Fruit fly (Drosophila melanogaster): ENCODE data around the gene Jon25Bii.

Jon25Bii gene

dm6 chr2L:4999389-5000032 is 46.6 kb upstream of the Jon25Bii start (continued):
- TF ChIP-seq sim (GFP tag; IDR thresholded peaks at IDR 0.05) = 0 out of 2 replicates have a peak, but pooled peaks have one; percentile 41
- TF ChIP-seq nerfin-2 (GFP tag; IDR thresholded peaks at IDR 0.05; ENCODE audit: partially characterized antibody) = no peak
- TF ChIP-seq slp2 (GFP tag; optimal IDR thresholded peaks at IDR 0.05) = peak; percentile 56
- TF ChIP-seq Lpt (GFP tag; optimal IDR thresholded peaks at IDR 0.05) = no peak
- peak; percentile 69 for TF ChIP-seq tin (GFP tag; optimal IDR thresholded peaks at IDR 0.05)
- peak; percentile 47; the same call in 1 of the 2 replicates for TF ChIP-seq CG32767 (GFP tag; IDR thresholded peaks at IDR 0.05)
- peak; percentile 29 for TF ChIP-seq CG8359 (GFP tag; optimal IDR thresholded peaks at IDR 0.05; ENCODE audit: borderline replicate concordance)
- no peak for TF ChIP-seq zen2 (GFP tag; IDR thresholded peaks at IDR 0.05; ENCODE audit: partially characterized antibody)
- no peak for TF ChIP-seq hbn (GFP tag; IDR thresholded peaks at IDR 0.05; ENCODE audit: partially characterized antibody)
- TF ChIP-seq cwo (GFP tag; optimal IDR thresholded peaks at IDR 0.05) = peak; percentile 41
- TF ChIP-seq bigmax (GFP tag; optimal IDR thresholded peaks at IDR 0.05) = no peak
- no peak for TF ChIP-seq Scr (GFP tag; IDR thresholded peaks at IDR 0.05; ENCODE audit: partially characterized antibody)
- TF ChIP-seq slou (GFP tag; optimal IDR thresholded peaks at IDR 0.05) = peak; percentile 27
- 0 out of 3 replicates have a peak, but pooled peaks have one; percentile 22 for TF ChIP-seq CG14050 (GFP tag; IDR thresholded peaks at IDR 0.05)
- no peak for TF ChIP-seq gfzf (GFP tag; optimal IDR thresholded peaks at IDR 0.05)
- peak; percentile 69 for TF ChIP-seq Fer3 (tag; optimal IDR thresholded peaks at IDR 0.05)
- peak; percentile 46 for TF ChIP-seq HHEX (GFP tag; optimal IDR thresholded peaks at IDR 0.05)
- no peak for TF ChIP-seq chinmo (GFP tag; IDR thresholded peaks at IDR 0.05; ENCODE audit: partially characterized antibody)
- peak; percentile 25 for TF ChIP-seq CG15514 (GFP tag; optimal IDR thresholded peaks at IDR 0.05)
- TF ChIP-seq CG14860 (GFP tag; IDR thresholded peaks at IDR 0.05; ENCODE audit: partially characterized antibody) = no peak
- TF ChIP-seq CG18599 (GFP tag; optimal IDR thresholded peaks at IDR 0.05) = peak; percentile 78
- TF ChIP-seq fd64A (GFP tag; optimal IDR thresholded peaks at IDR 0.05) = peak; percentile 2
- peak; percentile 40 for TF ChIP-seq CG12942 (GFP tag; optimal IDR thresholded peaks at IDR 0.05)
- no peak for TF ChIP-seq CG12744 (GFP tag; optimal IDR thresholded peaks at IDR 0.05)
- peak; percentile 37 for TF ChIP-seq CG1792 (GFP tag; optimal IDR thresholded peaks at IDR 0.05)
- TF ChIP-seq stwl (tag; optimal IDR thresholded peaks at IDR 0.05) = no peak
- TF ChIP-seq gem (tag; optimal IDR thresholded peaks at IDR 0.05) = peak; percentile 75
- TF ChIP-seq CG6254 (GFP tag; optimal IDR thresholded peaks at IDR 0.05) = peak; percentile 34
- peak; percentile 78 for TF ChIP-seq CG7839 (tag; optimal IDR thresholded peaks at IDR 0.05)
- peak; percentile 55; the same call in 1 of the 3 replicates for TF ChIP-seq CG7357 (GFP tag; IDR thresholded peaks at IDR 0.05)
- TF ChIP-seq NfI (GFP tag; optimal IDR thresholded peaks at IDR 0.05) = peak; percentile 67
- TF ChIP-seq sr (GFP tag; IDR thresholded peaks at IDR 0.05) = peak; percentile 22; the same call in 1 of the 3 replicates
- peak; percentile 38 for TF ChIP-seq maf-S (GFP tag; optimal IDR thresholded peaks at IDR 0.05)
- TF ChIP-seq kay (GFP tag; optimal IDR thresholded peaks at IDR 0.05) = no peak
- peak; percentile 62 for TF ChIP-seq Blimp-1 (GFP tag; optimal IDR thresholded peaks at IDR 0.05)
- TF ChIP-seq CG4424 (GFP tag; optimal IDR thresholded peaks at IDR 0.05) = peak; percentile 61
- TF ChIP-seq Lhr (GFP tag; optimal IDR thresholded peaks at IDR 0.05) = peak; percentile 26
- TF ChIP-seq CG8924 (tag; optimal IDR thresholded peaks at IDR 0.05) = peak; percentile 42
- TF ChIP-seq CkIIα-i1 (GFP tag; IDR thresholded peaks at IDR 0.05) = no peak
- no peak for TF ChIP-seq abd-A (tag; optimal IDR thresholded peaks at IDR 0.05)
- TF ChIP-seq CG18476 (GFP tag; optimal IDR thresholded peaks at IDR 0.05) = peak; percentile 30
- no peak for TF ChIP-seq MESR4 (GFP tag; optimal IDR thresholded peaks at IDR 0.05)
- no peak for TF ChIP-seq psq (GFP tag; optimal IDR thresholded peaks at IDR 0.05)
- peak; percentile 77 for TF ChIP-seq CG2678 (tag; optimal IDR thresholded peaks at IDR 0.05)
- peak; percentile 41 for TF ChIP-seq ewg (GFP tag; optimal IDR thresholded peaks at IDR 0.05)
- TF ChIP-seq CG4820 (GFP tag; optimal IDR thresholded peaks at IDR 0.05) = peak; percentile 62
- TF ChIP-seq ind (GFP tag; optimal IDR thresholded peaks at IDR 0.05) = peak; percentile 83
- peak; percentile 73 for TF ChIP-seq tgo (GFP tag; IDR thresholded peaks at IDR 0.05)

Data from whole organism, embryonic.